Fruit fly (Drosophila melanogaster) whole organism, embryonic: ENCODE data around the gene CG10470.

Source experiments
- Abd-B ChIP-seq: fragments of 200-800 bp; sonication (Bioruptor generic); optimal IDR thresholded peaks from 2 replicates; lab custom pipeline; 2018; ENCODE audit warnings: missing biosample characterization, mild to moderate bottlenecking, missing genetic modification characterization, moderate library complexity
- Adf1 ChIP-seq: fragments of 200-800 bp; sonication (Bioruptor generic); IDR thresholded peaks from 2 replicates; pipeline ENCODE4 v1.3.6; 2022; ENCODE audit warnings: missing biosample characterization, missing genetic modification characterization
- Bdp1 ChIP-seq: fragments of 200-800 bp; sonication (Bioruptor generic); optimal IDR thresholded peaks from 3 replicates; lab custom pipeline; 2016; ENCODE audit warnings: missing biosample characterization, missing genetic modification characterization
- Bgb ChIP-seq: fragments of 200-800 bp; sonication (Bioruptor generic); IDR thresholded peaks from 2 replicates; pipeline ENCODE4 v1.3.6; 2022; ENCODE audit warnings: missing biosample characterization, missing genetic modification characterization; ENCODE audit not compliant: partially characterized antibody
- CG10321 ChIP-seq: fragments of 200-800 bp; sonication (Bioruptor generic); IDR thresholded peaks from 2 replicates; pipeline ENCODE4 v1.3.6; 2022; ENCODE audit warnings: missing biosample characterization, missing genetic modification characterization
- CG10543 ChIP-seq: fragments of 200-800 bp; sonication (Bioruptor generic); optimal IDR thresholded peaks from 3 replicates; lab custom pipeline; 2017; ENCODE audit warnings: missing biosample characterization, mild to moderate bottlenecking, missing genetic modification characterization, moderate library complexity
- CG10979 ChIP-seq: fragments of 200-800 bp; sonication (Bioruptor generic); optimal IDR thresholded peaks from 2 replicates; lab custom pipeline; 2018; ENCODE audit warnings: missing biosample characterization, mild to moderate bottlenecking, missing genetic modification characterization, moderate library complexity
- CG11247 ChIP-seq: fragments of 200-800 bp; sonication (Bioruptor generic); IDR thresholded peaks from 2 replicates; pipeline ENCODE4 v1.3.6; 2022; ENCODE audit warnings: missing biosample characterization, missing genetic modification characterization
- CG17361 ChIP-seq: fragments of 200-800 bp; sonication (Bioruptor generic); IDR thresholded peaks from 3 replicates; pipeline ENCODE4 v1.3.6; 2022; ENCODE audit warnings: missing biosample characterization, missing genetic modification characterization
- CG18262 ChIP-seq: fragments of 200-800 bp; optimal IDR thresholded peaks from 3 replicates; lab custom pipeline; 2019; ENCODE audit warnings: missing biosample characterization, mild to moderate bottlenecking, missing genetic modification characterization, moderate library complexity
- CG18599 ChIP-seq: fragments of 200-800 bp; sonication (Bioruptor generic); optimal IDR thresholded peaks from 3 replicates; lab custom pipeline; 2017; ENCODE audit warnings: missing biosample characterization, missing genetic modification characterization, mild to moderate bottlenecking, moderate library complexity, missing genetic modification reagents
- CG2116 ChIP-seq: fragments of 200-800 bp; sonication (Bioruptor generic); optimal IDR thresholded peaks from 3 replicates; lab custom pipeline; 2018; ENCODE audit warnings: missing biosample characterization, mild to moderate bottlenecking, missing genetic modification characterization
- CG2202 ChIP-seq: fragments of 200-800 bp; sonication (Bioruptor generic); optimal IDR thresholded peaks from 2 replicates; lab custom pipeline; 2018; ENCODE audit warnings: missing biosample characterization, mild to moderate bottlenecking, missing genetic modification characterization
- CG3163 ChIP-seq: fragments of 200-800 bp; sonication (Bioruptor generic); optimal IDR thresholded peaks from 3 replicates; lab custom pipeline; 2016; ENCODE audit warnings: missing biosample characterization, missing genetic modification characterization
- CG6254 ChIP-seq: fragments of 200-800 bp; sonication (Bioruptor generic); optimal IDR thresholded peaks from 3 replicates; lab custom pipeline; 2017; ENCODE audit warnings: mild to moderate bottlenecking, missing biosample characterization, missing genetic modification reagents, missing genetic modification characterization
- CG6654 ChIP-seq: fragments of 200-800 bp; sonication (Bioruptor generic); optimal IDR thresholded peaks from 2 replicates; lab custom pipeline; 2017; ENCODE audit warnings: missing biosample characterization, mild to moderate bottlenecking, missing genetic modification characterization
- CG7987 ChIP-seq: fragments of 200-800 bp; sonication (Bioruptor generic); optimal IDR thresholded peaks from 2 replicates; lab custom pipeline; 2018; ENCODE audit warnings: missing biosample characterization, mild to moderate bottlenecking, missing genetic modification characterization, moderate library complexity
- CG8924 ChIP-seq: fragments of 200-800 bp; optimal IDR thresholded peaks from 3 replicates; lab custom pipeline; 2019; ENCODE audit warnings: missing biosample characterization, mild to moderate bottlenecking, missing genetic modification characterization, moderate library complexity
- CG9215 ChIP-seq: fragments of 200-800 bp; sonication (Bioruptor generic); IDR thresholded peaks from 2 replicates; pipeline ENCODE4 v1.3.6; 2022; ENCODE audit warnings: missing biosample characterization, missing genetic modification characterization
- Camta ChIP-seq: fragments of 200-800 bp; sonication (Bioruptor generic); optimal IDR thresholded peaks from 2 replicates; lab custom pipeline; 2016; ENCODE audit warnings: missing biosample characterization, missing genetic modification characterization
- Hey ChIP-seq: fragments of 200-800 bp; sonication (Bioruptor generic); optimal IDR thresholded peaks from 3 replicates; lab custom pipeline; 2018; ENCODE audit warnings: missing biosample characterization, mild to moderate bottlenecking, missing genetic modification characterization
- Hmx ChIP-seq: fragments of 200-800 bp; sonication (Bioruptor generic); optimal IDR thresholded peaks from 2 replicates; lab custom pipeline; 2016; ENCODE audit warnings: missing biosample characterization, missing genetic modification characterization
- Hr51 ChIP-seq, 2 experiments: fragments of 200-800 bp; sonication (Bioruptor generic); optimal IDR thresholded peaks; 2 replicates in 1 of 2; 3 replicates in 1 of 2; lab custom pipeline; 2016 to 2018; ENCODE audit warnings: missing biosample characterization in 2 of 2, missing genetic modification characterization in 2 of 2, mild to moderate bottlenecking in 1 of 2, moderate library complexity in 1 of 2
- MESR4 ChIP-seq: fragments of 200-800 bp; sonication (Bioruptor generic); optimal IDR thresholded peaks from 2 replicates; lab custom pipeline; 2018; ENCODE audit warnings: missing biosample characterization, mild to moderate bottlenecking, missing genetic modification characterization, moderate library complexity
- Mad ChIP-seq: fragments of 200-800 bp; sonication (Bioruptor generic); optimal IDR thresholded peaks from 2 replicates; lab custom pipeline; 2016; ENCODE audit warnings: missing biosample characterization, missing genetic modification characterization
- Meics ChIP-seq: fragments of 200-800 bp; sonication (Bioruptor generic); optimal IDR thresholded peaks from 2 replicates; lab custom pipeline; 2017; ENCODE audit warnings: missing biosample characterization, mild to moderate bottlenecking, missing genetic modification characterization
- Ptx1 ChIP-seq: fragments of 200-800 bp; sonication (Bioruptor generic); IDR thresholded peaks from 2 replicates; pipeline ENCODE4 v1.3.6; 2022; ENCODE audit warnings: missing biosample characterization, missing genetic modification characterization
- abd-A ChIP-seq: fragments of 200-800 bp; sonication (Bioruptor generic); optimal IDR thresholded peaks from 3 replicates; lab custom pipeline; 2019; ENCODE audit warnings: missing biosample characterization, mild to moderate bottlenecking, missing genetic modification characterization, moderate library complexity
- amos ChIP-seq: fragments of 200-800 bp; sonication (Bioruptor generic); IDR thresholded peaks from 2 replicates; pipeline ENCODE4 v1.3.6; 2022; ENCODE audit warnings: missing biosample characterization, missing genetic modification characterization; ENCODE audit not compliant: partially characterized antibody
- ara ChIP-seq: fragments of 200-800 bp; sonication (Bioruptor generic); IDR thresholded peaks from 2 replicates; pipeline ENCODE4 v1.3.6; 2022; ENCODE audit warnings: missing biosample characterization, missing genetic modification characterization
- chinmo ChIP-seq: fragments of 200-800 bp; sonication (Bioruptor generic); IDR thresholded peaks from 4 replicates; pipeline ENCODE4 v1.3.6; 2022; ENCODE audit warnings: missing biosample characterization, missing genetic modification characterization; ENCODE audit not compliant: partially characterized antibody
- ci ChIP-seq: fragments of 200-800 bp; sonication (Bioruptor generic); IDR thresholded peaks from 3 replicates; pipeline ENCODE4 v1.3.6; 2022; ENCODE audit warnings: missing biosample characterization, missing genetic modification characterization
- crp ChIP-seq, 2 experiments: fragments of 200-800 bp; sonication (Bioruptor generic); optimal IDR thresholded peaks; 2 replicates in 1 of 2; 3 replicates in 1 of 2; lab custom pipeline; 2017; ENCODE audit warnings: missing biosample characterization in 2 of 2, missing genetic modification characterization in 2 of 2, mild to moderate bottlenecking in 1 of 2, moderate library complexity in 1 of 2
- dmrt11E ChIP-seq: fragments of 200-800 bp; sonication (Bioruptor generic); optimal IDR thresholded peaks from 3 replicates; lab custom pipeline; 2018; ENCODE audit warnings: missing biosample characterization, mild to moderate bottlenecking, missing genetic modification characterization, moderate library complexity
- dmrt99B ChIP-seq: fragments of 200-800 bp; sonication (Bioruptor generic); optimal IDR thresholded peaks from 2 replicates; lab custom pipeline; 2018; ENCODE audit warnings: missing biosample characterization, mild to moderate bottlenecking, missing genetic modification characterization, moderate library complexity
- emc ChIP-seq: fragments of 200-800 bp; sonication (Bioruptor generic); optimal IDR thresholded peaks from 2 replicates; lab custom pipeline; 2016; ENCODE audit warnings: missing biosample characterization, missing genetic modification characterization
- her ChIP-seq: fragments of 200-800 bp; sonication (Bioruptor generic); optimal IDR thresholded peaks from 2 replicates; lab custom pipeline; 2016; ENCODE audit warnings: missing biosample characterization, missing genetic modification characterization
- lab ChIP-seq: fragments of 200-800 bp; sonication (Bioruptor generic); optimal IDR thresholded peaks from 3 replicates; lab custom pipeline; 2017; ENCODE audit warnings: missing biosample characterization, missing genetic modification characterization, mild to moderate bottlenecking, moderate library complexity, missing genetic modification reagents
- oc ChIP-seq: fragments of 200-800 bp; sonication (Bioruptor generic); optimal IDR thresholded peaks from 2 replicates; lab custom pipeline; 2018; ENCODE audit warnings: missing biosample characterization, mild to moderate bottlenecking, missing genetic modification characterization, moderate library complexity
- otp ChIP-seq: fragments of 200-800 bp; sonication (Bioruptor generic); IDR thresholded peaks from 3 replicates; pipeline ENCODE4, ENCODE4 v1.3.6; 2022; ENCODE audit warnings: missing biosample characterization, missing genetic modification characterization
- pum ChIP-seq: fragments of 200-800 bp; sonication (Bioruptor generic); optimal IDR thresholded peaks from 2 replicates; lab custom pipeline; 2016; ENCODE audit warnings: missing biosample characterization, missing genetic modification characterization
- sc ChIP-seq, 3 experiments: fragments of >200 bp in 2 of 3; fragments of 200-800 bp in 1 of 3; sonication (Bioruptor generic) in 1 of 3; optimal IDR thresholded peaks; 2 replicates in 2 of 3; 3 replicates in 1 of 3; lab custom pipeline; 2017; ENCODE audit warnings: mild to moderate bottlenecking in 1 of 3, missing biosample characterization in 1 of 3, missing genetic modification characterization in 1 of 3, missing genetic modification reagents in 1 of 3
- schlank ChIP-seq: fragments of 200-800 bp; sonication (Bioruptor generic); optimal IDR thresholded peaks from 2 replicates; lab custom pipeline; 2018; ENCODE audit warnings: missing biosample characterization, mild to moderate bottlenecking, missing genetic modification characterization
- tll ChIP-seq, 2 experiments: fragments of 200-800 bp in 1 of 2; fragments of >200 bp in 1 of 2; sonication (Bioruptor generic) in 1 of 2; optimal IDR thresholded peaks; 2 replicates each; lab custom pipeline; 2017 to 2019; ENCODE audit warnings: missing biosample characterization in 2 of 2, missing genetic modification characterization in 2 of 2, mild to moderate bottlenecking in 1 of 2, moderate library complexity in 1 of 2
- trem ChIP-seq: fragments of 200-800 bp; optimal IDR thresholded peaks from 3 replicates; lab custom pipeline; 2019; ENCODE audit warnings: missing biosample characterization, mild to moderate bottlenecking, missing genetic modification characterization, moderate library complexity
- wdn ChIP-seq: fragments of 200-800 bp; sonication (Bioruptor generic); IDR thresholded peaks from 2 replicates; pipeline ENCODE4 v1.3.6; 2022; ENCODE audit warnings: missing biosample characterization, missing genetic modification characterization
- zf30C ChIP-seq: fragments of 200-800 bp; sonication (Bioruptor generic); optimal IDR thresholded peaks from 3 replicates; lab custom pipeline; 2018; ENCODE audit warnings: missing biosample characterization, mild to moderate bottlenecking, missing genetic modification characterization

The CG10470 gene

dm6 chr2L:19015628-19016027 lies 33.2 kb upstream of the CG10470 start (continued):
- TF ChIP-seq chinmo (GFP tag; lab: Robert Waterston, UW): no peak
- no peak for TF ChIP-seq CG11247 (GFP tag; lab: Robert Waterston, UW)
- no peak for TF ChIP-seq Hmx (GFP tag; lab: Kevin White, UChicago)
- no peak for TF ChIP-seq emc (GFP tag; lab: Kevin White, UChicago)
- no peak for TF ChIP-seq zf30C
- no peak for TF ChIP-seq wdn (GFP tag; lab: Robert Waterston, UW)

dm6 chr2L:19017060-19017459 lies 31.8 kb upstream of the CG10470 start:
- TF ChIP-seq Hey (peak; percentile 42), Abd-B (no peak), lab (GFP tag; lab: Kevin White, UChicago) (peak; percentile 18), CG10543 (peak; percentile 23), abd-A (tag; lab: Kevin White, UChicago) (peak; percentile 91), dmrt99B (no peak), CG18599 (peak; percentile 8), MESR4 (GFP tag; lab: Kevin White, UChicago) (no peak)

dm6 chr2L:19018266-19018665 lies 30.6 kb upstream of the CG10470 start:
- TF ChIP-seq Mad: no peak
- no peak for TF ChIP-seq CG6654 (GFP tag; lab: Kevin White, UChicago)
- TF ChIP-seq CG7987 (GFP tag; lab: Kevin White, UChicago): no peak
- TF ChIP-seq oc (tag; lab: Kevin White, UChicago): peak; percentile 32
- no peak for TF ChIP-seq CG18262 (tag; lab: Kevin White, UChicago)
- TF ChIP-seq CG18599: peak; percentile 53
- TF ChIP-seq tll (GFP tag; optimal IDR thresholded peaks at IDR 0.05; lab: Kevin White, UChicago): no peak
- 0 out of 3 replicates have a peak, but pooled peaks have one; percentile 15 for TF ChIP-seq ci (GFP tag; lab: Robert Waterston, UW)
- TF ChIP-seq her: no peak
- TF ChIP-seq ara (GFP tag; lab: Robert Waterston, UW): no peak
- TF ChIP-seq trem: no peak
- TF ChIP-seq Camta (GFP tag; lab: Kevin White, UChicago): no peak
- no peak for TF ChIP-seq crp (GFP tag; optimal IDR thresholded peaks at IDR 0.05; lab: Kevin White, UChicago)
- TF ChIP-seq CG8924 (tag; lab: Kevin White, UChicago): no peak
- TF ChIP-seq CG2116 (GFP tag; lab: Kevin White, UChicago): no peak
- TF ChIP-seq CG3163: no peak
- no peak for TF ChIP-seq Bdp1 (GFP tag; lab: Kevin White, UChicago)
- TF ChIP-seq CG2202 (tag; lab: Kevin White, UChicago): no peak
- TF ChIP-seq Adf1 (GFP tag; lab: Robert Waterston, UW): peak; percentile 34; the same call in 1 of the 2 replicates
- no peak for TF ChIP-seq CG17361 (GFP tag; lab: Robert Waterston, UW)
- TF ChIP-seq pum: no peak
- TF ChIP-seq schlank (tag; lab: Kevin White, UChicago): no peak
- TF ChIP-seq CG10321 (GFP tag; lab: Robert Waterston, UW): no peak
- TF ChIP-seq CG6254: no peak
- no peak for TF ChIP-seq amos (GFP tag; lab: Robert Waterston, UW)
- TF ChIP-seq otp (GFP tag; lab: Robert Waterston, UW): no peak
- TF ChIP-seq CG9215 (GFP tag; lab: Robert Waterston, UW): no peak
- no peak for TF ChIP-seq Bgb (GFP tag; lab: Robert Waterston, UW)
- peak in 1 of 2 experiments; percentile 5 for TF ChIP-seq Hr51 (GFP tag; optimal IDR thresholded peaks at IDR 0.05; lab: Kevin White, UChicago)
- no peak for TF ChIP-seq dmrt11E
- 0 out of 2 replicates have a peak, but pooled peaks have one; percentile 18 for TF ChIP-seq Ptx1 (GFP tag; lab: Robert Waterston, UW)
- no peak for TF ChIP-seq Meics (GFP tag; lab: Kevin White, UChicago)
- no peak for TF ChIP-seq CG10979 (tag; lab: Kevin White, UChicago)
- TF ChIP-seq sc (optimal IDR thresholded peaks at IDR 0.05; lab: Kevin White, UChicago): no peak
- no peak for TF ChIP-seq sc (GFP tag; optimal IDR thresholded peaks at IDR 0.05; lab: Kevin White, UChicago)
